Worm (Caenorhabditis elegans) whole organism, young adult: ENCODE measurements around the gene F28C6.10.

Experiments used
- C17E4.6 ChIP-seq: fragments of 200-800 bp; sonication (Bioruptor generic); IDR thresholded peaks from 2 replicates; pipeline ENCODE4 v1.3.6; 2022; ENCODE audit warnings: missing genetic modification reagents, missing genetic modification characterization, missing compliant biosample characterization
- K12H6.12 ChIP-seq: fragments of 200-800 bp; sonication (Bioruptor generic); optimal IDR thresholded peaks from 2 replicates; lab custom pipeline; 2018; ENCODE audit warnings: mild to moderate bottlenecking, missing genetic modification characterization, missing compliant biosample characterization
- die-1 ChIP-seq: sonication (generic microtip); optimal IDR thresholded peaks from 2 replicates; lab custom pipeline; 2016; ENCODE audit warnings: missing genotype, mild to moderate bottlenecking, missing genetic modification characterization, missing compliant biosample characterization
- ets-4 ChIP-seq: fragments of 200-800 bp; sonication (Bioruptor generic); optimal IDR thresholded peaks from 2 replicates; lab custom pipeline; 2018; ENCODE audit warnings: mild to moderate bottlenecking, missing genetic modification characterization, missing compliant biosample characterization
- him-1 ChIP-seq: sonication (generic microtip); optimal IDR thresholded peaks from 2 replicates; lab custom pipeline; 2016; ENCODE audit warnings: missing genotype, missing genetic modification reagents, missing genetic modification characterization, missing compliant biosample characterization
- let-526 ChIP-seq: fragments of 200-800 bp; sonication (Bioruptor generic); IDR thresholded peaks from 2 replicates; pipeline ENCODE4 v1.3.6; 2022; ENCODE audit warnings: missing genetic modification reagents, missing genetic modification characterization, missing compliant biosample characterization
- nfya-1 ChIP-seq: sonication (generic microtip); optimal IDR thresholded peaks from 2 replicates; lab custom pipeline; 2017; ENCODE audit warnings: antibody characterized with exemption, missing compliant biosample characterization, missing genetic modification characterization, borderline replicate concordance; ENCODE audit not compliant: insufficient read depth
- pbrm-1 ChIP-seq: fragments of 200-800 bp; sonication (Bioruptor generic); IDR thresholded peaks from 2 replicates; pipeline ENCODE4 v1.3.6; 2022; ENCODE audit warnings: missing genetic modification reagents, missing genetic modification characterization, missing compliant biosample characterization
- snpc-4 ChIP-seq, 5 experiments: fragments of 150-350 bp in 1 of 5; sonication (generic microtip) in 4 of 5; optimal IDR thresholded peaks; 2 replicates each; lab custom pipeline; 2014 to 2018; ENCODE audit warnings: missing genetic modification characterization in 5 of 5, missing biosample characterization in 3 of 5, antibody characterized with exemption in 2 of 5, mild to moderate bottlenecking in 2 of 5, missing compliant biosample characterization in 2 of 5, missing genotype in 2 of 5, moderate library complexity in 2 of 5, missing genetic modification reagents in 1 of 5
- unc-62 ChIP-seq: fragments of 150-350 bp; optimal IDR thresholded peaks from 2 replicates; lab custom pipeline; 2014; ENCODE audit warnings: missing biosample characterization, missing genetic modification reagents, missing genetic modification characterization

- TF ChIP-seq pbrm-1: 0 out of 2 replicates have a peak, but pooled peaks have one; percentile 31
- TF ChIP-seq die-1 (tag; lab: Kevin White, UChicago): peak; percentile 49
- TF ChIP-seq nfya-1 (tag; lab: Kevin White, UChicago): no peak
- TF ChIP-seq him-1: peak; percentile 23
- peak; percentile 44 for TF ChIP-seq snpc-4 (GFP tag; optimal IDR thresholded peaks at IDR 0.05; lab: Kevin White, UChicago)
- TF ChIP-seq snpc-4 (tag; optimal IDR thresholded peaks at IDR 0.05; lab: Kevin White, UChicago): peak in 2 of 4 experiments; percentile 19 to 27
- TF ChIP-seq K12H6.12 (tag; lab: Kevin White, UChicago): no peak
- peak; percentile 48; the same call in 1 of the 2 replicates for TF ChIP-seq C17E4.6
- no peak for TF ChIP-seq unc-62 (GFP tag; lab: Kevin White, UChicago)
- no peak for TF ChIP-seq ets-4 (GFP tag; lab: Kevin White, UChicago)
- TF ChIP-seq let-526: no peak
Observed at ce11 chrII:8577509-8578099, 30.2 kb upstream of the F28C6.10 start, which contains the start of gene F54C9.9.
